Worm (Caenorhabditis elegans) whole organism, L1 larva: ENCODE results near the gene zhp-4.

Source experiments
- C04F5.9 ChIP-seq: sonication (generic microtip); optimal IDR thresholded peaks from 2 replicates; lab custom pipeline; 2016; ENCODE audit warnings: missing genetic modification characterization, missing compliant biosample characterization
- C16A3.4 ChIP-seq: fragments of 150-350 bp; optimal IDR thresholded peaks from 2 replicates; lab custom pipeline; 2014; ENCODE audit warnings: missing biosample characterization, missing genetic modification characterization
- F16B12.6 ChIP-seq: fragments of 150-350 bp; optimal IDR thresholded peaks from 2 replicates; lab custom pipeline; 2014; ENCODE audit warnings: missing biosample characterization, missing genetic modification characterization
- ama-1 ChIP-seq: fragments of 150-350 bp; optimal IDR thresholded peaks from 2 replicates; lab custom pipeline; 2014
- ceh-8 ChIP-seq: fragments of 200-800 bp; sonication (Bioruptor generic); optimal IDR thresholded peaks from 2 replicates; lab custom pipeline; 2018; ENCODE audit warnings: mild to moderate bottlenecking, missing genetic modification characterization, moderate library complexity, missing compliant biosample characterization
- ceh-82 ChIP-seq, 3 experiments: fragments of 150-350 bp in 1 of 3; sonication (generic microtip) in 2 of 3; optimal IDR thresholded peaks; 2 replicates each; lab custom pipeline; 2014 to 2017; ENCODE audit warnings: missing biosample characterization in 3 of 3, missing genetic modification characterization in 3 of 3
- ceh-88 ChIP-seq: fragments of 200-800 bp; sonication (Bioruptor generic); IDR thresholded peaks from 2 replicates; pipeline ENCODE4 v1.3.6; 2022; ENCODE audit warnings: missing genetic modification characterization, missing compliant biosample characterization
- ceh-90 ChIP-seq: sonication (generic microtip); optimal IDR thresholded peaks from 2 replicates; lab custom pipeline; 2016; ENCODE audit warnings: missing genetic modification characterization, missing compliant biosample characterization
- dpl-1 ChIP-seq, 3 experiments: fragments of 150-350 bp in 2 of 3; sonication (generic microtip) in 1 of 3; optimal IDR thresholded peaks; 2 replicates each; lab custom pipeline; 2014 to 2017; ENCODE audit warnings: missing biosample characterization in 3 of 3, missing genetic modification characterization in 3 of 3, missing genetic modification reagents in 3 of 3
- dsc-1 ChIP-seq: sonication (generic microtip); optimal IDR thresholded peaks from 2 replicates; lab custom pipeline; 2016; ENCODE audit warnings: mild to moderate bottlenecking, missing genetic modification characterization, missing compliant biosample characterization
- efl-1 ChIP-seq, 4 experiments: fragments of 150-350 bp; optimal IDR thresholded peaks in 3 of 4; peaks in 1 of 4; 1 replicate in 1 of 4; 2 replicates in 3 of 4; lab custom pipeline; 2014; ENCODE audit warnings: missing biosample characterization in 2 of 4, missing genetic modification characterization in 2 of 4, missing genetic modification reagents in 2 of 4
- efl-3 ChIP-seq: fragments of 200-800 bp; sonication (Bioruptor generic); optimal IDR thresholded peaks from 2 replicates; lab custom pipeline; 2018; ENCODE audit warnings: mild to moderate bottlenecking, missing genetic modification characterization, missing compliant biosample characterization
- egl-13 ChIP-seq: sonication (generic microtip); optimal IDR thresholded peaks from 2 replicates; lab custom pipeline; 2016; ENCODE audit warnings: missing genotype, missing genetic modification reagents, missing genetic modification characterization, missing compliant biosample characterization
- elt-3 ChIP-seq, 6 experiments: fragments of 150-350 bp in 1 of 6; sonication (generic microtip); optimal IDR thresholded peaks; 2 replicates each; lab custom pipeline; 2017 to 2018; ENCODE audit warnings: missing biosample characterization in 6 of 6, missing genetic modification characterization in 6 of 6, inconsistent platforms in 1 of 6
- fkh-4 ChIP-seq: sonication (generic microtip); optimal IDR thresholded peaks from 2 replicates; lab custom pipeline; 2016; ENCODE audit warnings: missing compliant biosample characterization, missing genetic modification characterization, borderline replicate concordance
- fkh-8 ChIP-seq: sonication (generic microtip); optimal IDR thresholded peaks from 2 replicates; lab custom pipeline; 2016; ENCODE audit warnings: mild to moderate bottlenecking, missing genetic modification characterization, missing compliant biosample characterization
- grh-1 ChIP-seq: fragments of 200-800 bp; sonication (Bioruptor generic); IDR thresholded peaks from 2 replicates; pipeline ENCODE4 v1.3.6; 2022; ENCODE audit warnings: missing genetic modification reagents, missing genetic modification characterization, missing compliant biosample characterization
- hlh-17 ChIP-seq: fragments of 200-800 bp; sonication (Bioruptor generic); optimal IDR thresholded peaks from 2 replicates; lab custom pipeline; 2018; ENCODE audit warnings: missing genetic modification characterization, mild to moderate bottlenecking, missing compliant biosample characterization, moderate library complexity, borderline replicate concordance
- hpl-2 ChIP-seq: fragments of 150-350 bp; optimal IDR thresholded peaks from 2 replicates; lab custom pipeline; 2014; ENCODE audit warnings: missing biosample characterization, missing genetic modification reagents, missing genetic modification characterization
- irx-1 ChIP-seq: sonication (generic microtip); optimal IDR thresholded peaks from 2 replicates; lab custom pipeline; 2016; ENCODE audit warnings: missing genetic modification characterization, missing compliant biosample characterization
- isw-1 ChIP-seq: fragments of 200-800 bp; sonication (Bioruptor generic); IDR thresholded peaks from 2 replicates; pipeline ENCODE4 v1.3.6; 2022; ENCODE audit warnings: missing genetic modification characterization, missing compliant biosample characterization
- jun-1 ChIP-seq: fragments of 150-350 bp; optimal IDR thresholded peaks from 2 replicates; lab custom pipeline; 2014; ENCODE audit warnings: missing biosample characterization, missing genetic modification reagents, missing genetic modification characterization
- lin-15B ChIP-seq: fragments of 150-350 bp; sonication (generic microtip); optimal IDR thresholded peaks from 3 replicates; lab custom pipeline; 2014; ENCODE audit warnings: missing biosample characterization, missing genetic modification characterization
- lin-35 ChIP-seq, 2 experiments: fragments of 150-350 bp; optimal IDR thresholded peaks; 2 replicates each; lab custom pipeline; 2014; ENCODE audit warnings: missing biosample characterization in 2 of 2, missing genetic modification characterization in 2 of 2, missing genetic modification reagents in 2 of 2
- lir-3 ChIP-seq: sonication (generic microtip); optimal IDR thresholded peaks from 2 replicates; lab custom pipeline; 2016; ENCODE audit warnings: mild to moderate bottlenecking, missing genetic modification characterization, moderate library complexity, missing compliant biosample characterization; ENCODE audit not compliant: poor library complexity
- lsy-2 ChIP-seq, 2 experiments: fragments of 150-350 bp; optimal IDR thresholded peaks; 2 replicates each; lab custom pipeline; 2014; ENCODE audit warnings: missing biosample characterization in 2 of 2, missing genetic modification characterization in 2 of 2
- mab-9 ChIP-seq: fragments of 200-800 bp; sonication (Bioruptor generic); IDR thresholded peaks from 2 replicates; pipeline ENCODE4 v1.3.6; 2022; ENCODE audit warnings: missing genetic modification reagents, missing genetic modification characterization, missing compliant biosample characterization
- mdl-1 ChIP-seq, 2 experiments: fragments of 150-350 bp; optimal IDR thresholded peaks; 2 replicates each; lab custom pipeline; 2014 to 2017; ENCODE audit warnings: missing biosample characterization in 2 of 2, missing genetic modification characterization in 2 of 2, inconsistent platforms in 1 of 2
- mep-1 ChIP-seq: fragments of 150-350 bp; optimal IDR thresholded peaks from 2 replicates; lab custom pipeline; 2014; ENCODE audit warnings: missing biosample characterization, missing genetic modification characterization
- nhr-19 ChIP-seq: fragments of 200-800 bp; sonication (Bioruptor generic); conservative IDR thresholded peaks from 2 replicates; pipeline ENCODE4 v1.3.6; 2022; ENCODE audit warnings: missing genetic modification characterization, missing compliant biosample characterization
- nhr-20 ChIP-seq: sonication (generic microtip); optimal IDR thresholded peaks from 2 replicates; lab custom pipeline; 2016; ENCODE audit warnings: mild to moderate bottlenecking, missing genetic modification characterization, missing compliant biosample characterization
- nhr-237 ChIP-seq: fragments of 150-350 bp; optimal IDR thresholded peaks from 2 replicates; lab custom pipeline; 2014; ENCODE audit warnings: missing biosample characterization, missing genetic modification characterization
- nhr-47 ChIP-seq: sonication (generic microtip); optimal IDR thresholded peaks from 2 replicates; lab custom pipeline; 2016; ENCODE audit warnings: mild to moderate bottlenecking, missing genetic modification characterization, moderate library complexity, missing compliant biosample characterization
- nhr-71 ChIP-seq: sonication (generic microtip); optimal IDR thresholded peaks from 2 replicates; lab custom pipeline; 2016; ENCODE audit warnings: mild to moderate bottlenecking, missing genetic modification characterization, moderate library complexity, missing compliant biosample characterization
- nhr-77 ChIP-seq: fragments of 150-350 bp; optimal IDR thresholded peaks from 2 replicates; lab custom pipeline; 2014; ENCODE audit warnings: missing biosample characterization, missing genetic modification characterization
- nhr-90 ChIP-seq: sonication (generic microtip); optimal IDR thresholded peaks from 2 replicates; lab custom pipeline; 2016; ENCODE audit warnings: mild to moderate bottlenecking, missing genetic modification characterization, missing compliant biosample characterization; ENCODE audit not compliant: poor library complexity
- pax-3 ChIP-seq: fragments of 200-800 bp; sonication (Bioruptor generic); optimal IDR thresholded peaks from 2 replicates; lab custom pipeline; 2018; ENCODE audit warnings: mild to moderate bottlenecking, missing genetic modification characterization, moderate library complexity, missing compliant biosample characterization
- snpc-4 ChIP-seq: fragments of 150-350 bp; optimal IDR thresholded peaks from 2 replicates; lab custom pipeline; 2014; ENCODE audit warnings: missing biosample characterization, missing genetic modification characterization
- snu-23 ChIP-seq: sonication (generic microtip); optimal IDR thresholded peaks from 2 replicates; lab custom pipeline; 2016; ENCODE audit warnings: missing genetic modification characterization, missing compliant biosample characterization
- sptf-1 ChIP-seq: fragments of 150-350 bp; optimal IDR thresholded peaks from 2 replicates; lab custom pipeline; 2014; ENCODE audit warnings: missing biosample characterization, missing genetic modification characterization
- sup-37 ChIP-seq: fragments of 200-800 bp; sonication (Bioruptor generic); optimal IDR thresholded peaks from 2 replicates; lab custom pipeline; 2018; ENCODE audit warnings: mild to moderate bottlenecking, missing genetic modification characterization, missing compliant biosample characterization
- swsn-7 ChIP-seq: sonication (generic microtip); optimal IDR thresholded peaks from 2 replicates; lab custom pipeline; 2016; ENCODE audit warnings: missing genetic modification characterization, missing compliant biosample characterization
- tbx-2 ChIP-seq: sonication (generic microtip); optimal IDR thresholded peaks from 2 replicates; lab custom pipeline; 2016; ENCODE audit warnings: missing genetic modification characterization, missing compliant biosample characterization
- unc-30 ChIP-seq: sonication (generic microtip); optimal IDR thresholded peaks from 2 replicates; lab custom pipeline; 2017; ENCODE audit warnings: missing biosample characterization, missing genetic modification characterization
- unc-98 ChIP-seq: fragments of 200-800 bp; sonication (Bioruptor generic); IDR thresholded peaks from 2 replicates; pipeline ENCODE4 v1.3.6; 2022; ENCODE audit warnings: missing genetic modification characterization, missing compliant biosample characterization
- vab-15 ChIP-seq: sonication (generic microtip); optimal IDR thresholded peaks from 2 replicates; lab custom pipeline; 2017; ENCODE audit warnings: missing genotype, mild to moderate bottlenecking, missing genetic modification characterization, missing compliant biosample characterization
- xbp-1 ChIP-seq: sonication (generic microtip); optimal IDR thresholded peaks from 2 replicates; lab custom pipeline; 2016; ENCODE audit warnings: missing genetic modification characterization, missing compliant biosample characterization
- zip-4 ChIP-seq: fragments of 200-800 bp; sonication (Bioruptor generic); optimal IDR thresholded peaks from 2 replicates; lab custom pipeline; 2018; ENCODE audit warnings: mild to moderate bottlenecking, missing genetic modification characterization, moderate library complexity, missing compliant biosample characterization
- ztf-11 ChIP-seq, 2 experiments: sonication (generic microtip); optimal IDR thresholded peaks; 2 replicates each; lab custom pipeline; 2016 to 2017; ENCODE audit warnings: missing genetic modification characterization in 2 of 2, missing biosample characterization in 1 of 2, missing compliant biosample characterization in 1 of 2
- ztf-4 ChIP-seq: fragments of 150-350 bp; optimal IDR thresholded peaks from 2 replicates; lab custom pipeline; 2014; ENCODE audit warnings: missing biosample characterization, missing genetic modification characterization

zhp-4 gene

DNA sequence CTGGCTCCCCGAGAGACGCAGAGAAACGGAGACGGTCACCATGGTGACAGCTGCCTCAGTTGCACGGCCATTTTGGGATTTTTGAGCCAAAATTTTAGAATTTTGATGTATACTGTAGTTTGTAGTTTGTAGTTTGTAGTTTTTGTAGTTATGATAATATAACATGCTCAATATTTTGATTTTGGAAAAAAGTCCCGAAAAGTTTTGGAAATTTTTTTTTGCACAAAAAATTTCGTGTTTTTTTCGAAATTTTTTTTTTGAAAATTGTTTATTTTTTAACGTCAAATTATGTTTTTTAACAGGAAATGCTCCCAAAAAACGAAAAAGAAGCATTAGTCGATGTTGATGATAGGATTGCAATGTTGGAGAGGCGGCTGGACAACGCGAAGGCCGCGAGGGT, 25.6 kb upstream of the zhp-4 start, which contains the start of gene dyf-17:
TSS of gene dyf-17 (plus strand) at position 301 of the 400 bp plus-strand sequence.
- TF ChIP-seq vab-15 (tag; lab: Kevin White, UChicago): no peak
- no peak for TF ChIP-seq sptf-1 (tag; lab: Kevin White, UChicago)
- TF ChIP-seq unc-30: no peak
- no peak for TF ChIP-seq egl-13
- no peak for TF ChIP-seq ztf-4
- no peak for TF ChIP-seq lin-15B (tag; lab: Kevin White, UChicago)

ce11 chrV:19125812-19126211, 24.2 kb upstream of the zhp-4 start:
- TF ChIP-seq swsn-7: peak; percentile 64
- no peak for TF ChIP-seq lir-3 (tag; lab: Kevin White, UChicago)
- TF ChIP-seq unc-98 (GFP tag; lab: Robert Waterston, UW): no peak
- peak; percentile 28 for TF ChIP-seq vab-15 (tag; lab: Kevin White, UChicago)
- peak; percentile 32 to 44 (median 33) for TF ChIP-seq ceh-82 (tag; optimal IDR thresholded peaks at IDR 0.05; lab: Kevin White, UChicago)
- peak; percentile 10 to 46 (median 32) for TF ChIP-seq dpl-1 (GFP tag; optimal IDR thresholded peaks at IDR 0.05; lab: Kevin White, UChicago)
- TF ChIP-seq irx-1 (tag; lab: Kevin White, UChicago): peak; percentile 66
- TF ChIP-seq nhr-90 (tag; lab: Kevin White, UChicago): peak; percentile 70
- TF ChIP-seq efl-3: no peak
- peak; percentile 92 for TF ChIP-seq nhr-19 (GFP tag; lab: Robert Waterston, UW)
- TF ChIP-seq lin-35 (GFP tag; optimal IDR thresholded peaks at IDR 0.05; lab: Kevin White, UChicago): peak; percentile 35 to 59
- TF ChIP-seq ceh-8 (GFP tag; lab: Kevin White, UChicago): peak; percentile 80
- peak; percentile 80 for TF ChIP-seq fkh-8 (tag; lab: Kevin White, UChicago)
- peak; percentile 29 for TF ChIP-seq egl-13
- peak; percentile 0 for TF ChIP-seq nhr-77 (tag; lab: Kevin White, UChicago)
- peak; percentile 72 for TF ChIP-seq nhr-71 (tag; lab: Kevin White, UChicago)
- TF ChIP-seq sup-37: peak; percentile 21
- TF ChIP-seq efl-1 (optimal IDR thresholded peaks at IDR 0.05; lab: Kevin White, UChicago): peak; percentile 31 to 56
- peak; percentile 51 to 95 for TF ChIP-seq efl-1 (GFP tag; optimal IDR thresholded peaks at IDR 0.05 in 1 of 2; lab: Kevin White, UChicago)
- no peak for TF ChIP-seq F16B12.6
- TF ChIP-seq mep-1 (tag; lab: Kevin White, UChicago): peak; percentile 50
- TF ChIP-seq jun-1 (tag; lab: Kevin White, UChicago): peak; percentile 39
- TF ChIP-seq snpc-4: peak; percentile 46
- peak; percentile 13 for TF ChIP-seq fkh-4 (tag; lab: Kevin White, UChicago)
- peak; percentile 51 for TF ChIP-seq tbx-2 (tag; lab: Kevin White, UChicago)
- TF ChIP-seq nhr-20 (tag; lab: Kevin White, UChicago): peak; percentile 48
- peak; percentile 60 for TF ChIP-seq zip-4 (GFP tag; lab: Kevin White, UChicago)
- TF ChIP-seq nhr-237: no peak
- TF ChIP-seq isw-1: peak; percentile 59
- TF ChIP-seq elt-3 (tag; optimal IDR thresholded peaks at IDR 0.05; lab: Kevin White, UChicago): no peak
- TF ChIP-seq ceh-88 (GFP tag; lab: Robert Waterston, UW): no peak
- no peak for TF ChIP-seq hlh-17 (GFP tag; lab: Kevin White, UChicago)
- no peak for TF ChIP-seq ztf-4
- TF ChIP-seq nhr-47 (tag; lab: Kevin White, UChicago): peak; percentile 83
- peak; percentile 42 for TF ChIP-seq dsc-1 (tag; lab: Kevin White, UChicago)
- TF ChIP-seq snu-23 (GFP tag; lab: Kevin White, UChicago): peak; percentile 67
- TF ChIP-seq ceh-90 (tag; lab: Kevin White, UChicago): no peak
- peak; percentile 65 for TF ChIP-seq pax-3 (tag; lab: Kevin White, UChicago)
- peak; percentile 63 for TF ChIP-seq mab-9 (GFP tag; lab: Robert Waterston, UW)
- peak; percentile 59 to 61 for TF ChIP-seq lsy-2 (tag; optimal IDR thresholded peaks at IDR 0.05; lab: Kevin White, UChicago)
- TF ChIP-seq C16A3.4 (tag; lab: Kevin White, UChicago): peak; percentile 61
- no peak for TF ChIP-seq ama-1 (lab: Kevin White, UChicago)
- TF ChIP-seq grh-1: peak; percentile 63
- TF ChIP-seq ztf-11 (tag; optimal IDR thresholded peaks at IDR 0.05; lab: Kevin White, UChicago): peak in 1 of 2 experiments; percentile 43
- TF ChIP-seq hpl-2 (GFP tag; lab: Kevin White, UChicago): no peak
- TF ChIP-seq C04F5.9: no peak
- TF ChIP-seq mdl-1 (tag; optimal IDR thresholded peaks at IDR 0.05; lab: Kevin White, UChicago): peak in 1 of 2 experiments; percentile 53
- TF ChIP-seq xbp-1: peak; percentile 26
